Worm (Caenorhabditis elegans): ENCODE results near the gene csr-1.

DNA sequence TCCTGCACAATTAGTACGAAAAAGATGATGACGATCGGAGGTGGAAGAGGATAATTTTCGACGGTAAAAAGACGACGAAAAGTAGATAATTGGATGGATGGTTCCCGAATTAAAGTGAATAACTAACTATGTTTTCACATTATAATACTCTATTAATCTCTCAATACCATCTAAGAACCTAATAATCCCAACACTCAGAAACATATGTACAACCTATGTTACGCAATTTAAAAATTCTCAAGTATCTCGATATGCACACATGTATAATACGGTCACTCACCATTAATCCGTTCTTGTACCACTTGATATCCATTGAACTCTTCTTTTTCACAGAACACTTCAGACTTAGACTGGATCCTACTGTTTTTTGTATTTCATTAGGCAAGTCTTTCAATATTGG is 43.7 kb downstream of the csr-1 start:
- TF ChIP-seq hlh-8 (tag; optimal IDR thresholded peaks at IDR 0.05) (no peak), elt-2 (tag; optimal IDR thresholded peaks at IDR 0.05) (no peak), odd-2 (tag; optimal IDR thresholded peaks at IDR 0.05) (no peak), fkh-10 (GFP tag; optimal IDR thresholded peaks at IDR 0.05) (no peak), mec-3 (tag; optimal IDR thresholded peaks at IDR 0.05; ENCODE audit: borderline replicate concordance) (no peak), pha-4 (tag; optimal IDR thresholded peaks at IDR 0.05) (no peak), pqm-1 (tag; optimal IDR thresholded peaks at IDR 0.05) (no peak), nhr-11 (tag; optimal IDR thresholded peaks at IDR 0.05) (no peak), tbx-2 (tag; optimal IDR thresholded peaks at IDR 0.05) (no peak), unc-55 (GFP tag; optimal IDR thresholded peaks at IDR 0.05) (no peak), rnt-1 (tag; optimal IDR thresholded peaks at IDR 0.05) (no peak)
